Worm (Caenorhabditis elegans) whole organism, L3 larva: ENCODE results near the gene Y41E3.8.
"Not testable (repeated sequence)": the region's sequence is repeated elsewhere in the genome, so short reads cannot be mapped to it uniquely, and the experiment has no call there.

Source experiments
- R02D3.7 ChIP-seq: fragments of 150-350 bp; optimal IDR thresholded peaks from 2 replicates; lab custom pipeline; 2014; ENCODE audit warnings: missing biosample characterization, missing genetic modification characterization
- aly-2 ChIP-seq: fragments of 150-350 bp; optimal IDR thresholded peaks from 2 replicates; lab custom pipeline; 2014; ENCODE audit warnings: missing biosample characterization, missing genetic modification characterization
- ama-1 ChIP-seq: fragments of 150-350 bp; optimal IDR thresholded peaks from 2 replicates; lab custom pipeline; 2018
- ceh-28 ChIP-seq: fragments of 150-350 bp; optimal IDR thresholded peaks from 2 replicates; lab custom pipeline; 2014; ENCODE audit warnings: missing biosample characterization, missing genetic modification reagents, missing genetic modification characterization
- ceh-82 ChIP-seq: fragments of 150-350 bp; optimal IDR thresholded peaks from 2 replicates; lab custom pipeline; 2014; ENCODE audit warnings: missing biosample characterization, missing genetic modification characterization
- ceh-9 ChIP-seq: sonication (generic microtip); optimal IDR thresholded peaks from 2 replicates; lab custom pipeline; 2018; ENCODE audit warnings: missing biosample characterization, missing genetic modification characterization
- egl-27 ChIP-seq: sonication (generic microtip); optimal IDR thresholded peaks from 4 replicates; lab custom pipeline; 2017; ENCODE audit warnings: missing biosample characterization, missing genetic modification reagents, missing genetic modification characterization
- elt-3 ChIP-seq, 3 experiments: fragments of 150-350 bp in 1 of 3; sonication (generic microtip) in 2 of 3; optimal IDR thresholded peaks; 2 replicates in 2 of 3; 4 replicates in 1 of 3; lab custom pipeline; 2014 to 2017; ENCODE audit warnings: missing biosample characterization in 3 of 3, missing genetic modification characterization in 3 of 3
- fos-1 ChIP-seq: fragments of 150-350 bp; optimal IDR thresholded peaks from 2 replicates; lab custom pipeline; 2014; ENCODE audit warnings: missing biosample characterization, missing genetic modification characterization
- lin-15B ChIP-seq: fragments of 150-350 bp; optimal IDR thresholded peaks from 2 replicates; lab custom pipeline; 2014; ENCODE audit warnings: missing biosample characterization, missing genetic modification characterization
- lin-39 ChIP-seq: fragments of 150-350 bp; optimal IDR thresholded peaks from 2 replicates; lab custom pipeline; 2018; ENCODE audit warnings: missing biosample characterization, missing genetic modification reagents, missing genetic modification characterization
- lsy-12 ChIP-seq: sonication (generic microtip); optimal IDR thresholded peaks from 2 replicates; lab custom pipeline; 2016; ENCODE audit warnings: mild to moderate bottlenecking, missing genetic modification characterization, missing compliant biosample characterization
- mdl-1 ChIP-seq: fragments of 150-350 bp; optimal IDR thresholded peaks from 2 replicates; lab custom pipeline; 2014; ENCODE audit warnings: missing biosample characterization, missing genetic modification characterization
- mml-1 ChIP-seq: fragments of 150-350 bp; sonication (generic microtip); optimal IDR thresholded peaks from 3 replicates; lab custom pipeline; 2014; ENCODE audit warnings: missing biosample characterization, missing genetic modification characterization
- nfya-1 ChIP-seq: sonication (generic microtip); optimal IDR thresholded peaks from 2 replicates; lab custom pipeline; 2017; ENCODE audit warnings: missing genetic modification characterization, mild to moderate bottlenecking, missing compliant biosample characterization, antibody characterized with exemption, moderate library complexity; ENCODE audit not compliant: insufficient read depth
- nhr-25 ChIP-seq: sonication (generic microtip); optimal IDR thresholded peaks from 2 replicates; lab custom pipeline; 2017; ENCODE audit warnings: missing biosample characterization, missing genetic modification characterization
- nhr-43 ChIP-seq: sonication (generic microtip); optimal IDR thresholded peaks from 2 replicates; lab custom pipeline; 2016; ENCODE audit warnings: mild to moderate bottlenecking, missing genetic modification characterization, missing compliant biosample characterization; ENCODE audit not compliant: poor library complexity, severe bottlenecking
- nhr-67 ChIP-seq: fragments of 150-350 bp; optimal IDR thresholded peaks from 2 replicates; lab custom pipeline; 2014; ENCODE audit warnings: missing biosample characterization, missing genetic modification characterization
- nhr-76 ChIP-seq: fragments of 150-350 bp; sonication (generic microtip); optimal IDR thresholded peaks from 5 replicates; lab custom pipeline; 2014; ENCODE audit warnings: missing biosample characterization, missing genetic modification characterization
- nhr-77 ChIP-seq: fragments of 150-350 bp; optimal IDR thresholded peaks from 2 replicates; lab custom pipeline; 2014; ENCODE audit warnings: missing biosample characterization, missing genetic modification characterization
- pha-4 ChIP-seq: fragments of 150-350 bp; optimal IDR thresholded peaks from 2 replicates; lab custom pipeline; 2014; ENCODE audit warnings: missing biosample characterization, missing genetic modification reagents, missing genetic modification characterization
- pqm-1 ChIP-seq: fragments of 150-350 bp; optimal IDR thresholded peaks from 2 replicates; lab custom pipeline; 2017; ENCODE audit warnings: missing biosample characterization, missing genetic modification characterization, inconsistent platforms
- sea-2 ChIP-seq: fragments of 150-350 bp; sonication (generic microtip); optimal IDR thresholded peaks from 4 replicates; lab custom pipeline; 2014; ENCODE audit warnings: missing biosample characterization, missing genetic modification reagents, missing genetic modification characterization
- snpc-4 ChIP-seq: fragments of 150-350 bp; optimal IDR thresholded peaks from 2 replicates; lab custom pipeline; 2014; ENCODE audit warnings: missing biosample characterization, missing genetic modification characterization
- unc-39 ChIP-seq: sonication (generic microtip); optimal IDR thresholded peaks from 4 replicates; lab custom pipeline; 2017; ENCODE audit warnings: missing biosample characterization, missing genetic modification characterization

The Y41E3.8 gene

ce11 chrIV:15006494-15006893 lies 22.3 kb downstream of the Y41E3.8 start, which contains the start of gene Y41E3.6:
Gene Y41E3.6, plus strand, starts transcription at chrIV:15006794.
- not testable (repeated sequence) for TF ChIP-seq pqm-1, nhr-76, ceh-9 (tag; lab: Kevin White, UChicago)

- TF ChIP-seq ama-1 (lab: Kevin White, UChicago) (peak; percentile 56), aly-2 (tag; lab: Kevin White, UChicago) (no peak), nhr-76 (tag; lab: Kevin White, UChicago) (no peak), nhr-43 (no peak), nhr-25 (tag; lab: Kevin White, UChicago) (peak; percentile 35)
Measured at ce11 chrIV:14986684-14987083, 42.1 kb downstream of the Y41E3.8 start, which contains the start of gene dpy-4. Gene dpy-4, minus strand, starts transcription at chrIV:14986784.

DNA sequence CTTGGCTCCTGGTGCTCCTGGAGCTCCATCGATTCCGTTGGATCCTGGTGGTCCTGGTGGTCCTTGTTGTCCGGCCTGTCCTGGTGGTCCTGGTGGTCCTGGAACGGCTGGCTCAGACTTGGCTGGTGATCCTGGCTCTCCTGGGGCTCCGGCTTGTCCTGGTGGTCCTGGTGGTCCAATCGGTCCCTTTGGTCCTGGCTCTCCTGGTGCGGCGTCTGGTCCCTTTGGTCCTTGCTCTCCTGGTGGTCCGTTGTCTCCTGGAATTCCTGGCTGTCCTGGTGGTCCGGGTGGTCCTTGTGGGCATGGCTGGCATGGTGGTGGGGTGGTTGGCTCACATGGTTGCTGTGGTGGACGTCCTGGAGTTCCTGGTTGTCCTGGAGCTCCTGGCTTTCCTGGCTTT lies 42.9 kb downstream of the Y41E3.8 start:
- no peak for TF ChIP-seq ceh-28 (tag; lab: Kevin White, UChicago)
- TF ChIP-seq, all 47 proteins: peak for 0

DNA sequence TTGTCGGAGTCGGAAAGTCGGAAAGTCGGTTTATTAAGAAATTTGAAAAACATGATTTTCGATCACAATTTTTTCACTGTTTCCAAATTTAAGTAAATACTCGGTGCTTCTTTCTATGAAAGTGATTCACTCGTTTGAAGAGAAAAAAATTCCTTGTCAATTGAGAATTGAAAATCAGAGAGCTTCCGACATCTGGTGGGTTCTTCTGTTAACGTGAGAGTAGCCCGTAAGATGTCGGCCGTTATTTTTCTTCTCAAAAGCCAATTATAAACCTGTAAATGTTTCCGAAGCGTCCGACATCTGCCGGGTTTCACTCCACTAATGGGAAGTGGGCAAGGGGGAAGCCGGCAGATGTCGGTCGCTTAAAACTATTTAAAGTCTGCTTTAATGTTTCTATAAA lies 43.8 kb downstream of the Y41E3.8 start:
- TF ChIP-seq elt-3 (tag; optimal IDR thresholded peaks at IDR 0.05; lab: Kevin White, UChicago) = peak in 1 of 3 experiments; percentile 32
- no peak for TF ChIP-seq pqm-1 (tag; lab: Kevin White, UChicago)
- TF ChIP-seq pha-4 = no peak
- TF ChIP-seq R02D3.7 (tag; lab: Kevin White, UChicago) = no peak
- no peak for TF ChIP-seq nhr-76 (tag; lab: Kevin White, UChicago)
- TF ChIP-seq ceh-82 (tag; lab: Kevin White, UChicago) = no peak
- no peak for TF ChIP-seq lin-39 (tag; lab: Kevin White, UChicago)
- no peak for TF ChIP-seq lsy-12 (tag; lab: Kevin White, UChicago)
- no peak for TF ChIP-seq unc-39
- TF ChIP-seq nfya-1 = peak; percentile 13
- TF ChIP-seq snpc-4 (tag; lab: Kevin White, UChicago) = peak; percentile 74
- no peak for TF ChIP-seq aly-2 (tag; lab: Kevin White, UChicago)
- TF ChIP-seq ama-1 (lab: Kevin White, UChicago) = peak; percentile 66
- no peak for TF ChIP-seq sea-2 (GFP tag; lab: Kevin White, UChicago)
- TF ChIP-seq egl-27 (tag; lab: Kevin White, UChicago) = no peak
- TF ChIP-seq fos-1 (tag; lab: Kevin White, UChicago) = no peak
- TF ChIP-seq nhr-43 = peak; percentile 87
- no peak for TF ChIP-seq mdl-1 (tag; lab: Kevin White, UChicago)
- TF ChIP-seq nhr-77 (tag; lab: Kevin White, UChicago) = no peak
- TF ChIP-seq nhr-67 = no peak

- TF ChIP-seq egl-27 (tag; lab: Kevin White, UChicago) (no peak), elt-3 (tag; optimal IDR thresholded peaks at IDR 0.05; lab: Kevin White, UChicago) (no peak), pha-4 (no peak), lin-15B (no peak), mml-1 (tag; lab: Kevin White, UChicago) (no peak)
Measured at ce11 chrIV:14981311-14981710, 47.5 kb downstream of the Y41E3.8 start, which contains the start of gene atln-2. Gene atln-2, plus strand, starts transcription at chrIV:14981611.
